Fruit fly (Drosophila melanogaster): ENCODE results near the gene CG3402.

Gene CG3402

dm6 chr3L:640324-640974 is 12.2 kb downstream of the CG3402 start (continued):
- peak; percentile 83 for TF ChIP-seq ATbp (GFP tag; optimal IDR thresholded peaks at IDR 0.05)
- 0 out of 2 replicates have a peak, but pooled peaks have one; percentile 15 for TF ChIP-seq NFAT (GFP tag; IDR thresholded peaks at IDR 0.05)
- no peak for TF ChIP-seq knrl (GFP tag; IDR thresholded peaks at IDR 0.05; ENCODE audit: partially characterized antibody)
- peak; percentile 85 for TF ChIP-seq CG15269 (tag; optimal IDR thresholded peaks at IDR 0.05)
- TF ChIP-seq Doc3 (GFP tag; IDR thresholded peaks at IDR 0.05; ENCODE audit: partially characterized antibody), result no peak
- peak in 1 of 2 experiments; percentile 37 for TF ChIP-seq Hr78 (GFP tag; optimal IDR thresholded peaks at IDR 0.05)
- no peak for TF ChIP-seq zen2 (GFP tag; IDR thresholded peaks at IDR 0.05; ENCODE audit: partially characterized antibody)
- peak; percentile 74 for TF ChIP-seq CG33213 (GFP tag; optimal IDR thresholded peaks at IDR 0.05)
- peak; percentile 56 for TF ChIP-seq H2.0 (GFP tag; IDR thresholded peaks at IDR 0.05)
- peak; percentile 76 for TF ChIP-seq Atf-2 (GFP tag; optimal IDR thresholded peaks at IDR 0.05)
- TF ChIP-seq CG4328 (GFP tag; optimal IDR thresholded peaks at IDR 0.05), result peak; percentile 80
- TF ChIP-seq scrt (GFP tag; optimal IDR thresholded peaks at IDR 0.05), result peak; percentile 65
- TF ChIP-seq en (GFP tag; optimal IDR thresholded peaks at IDR 0.05), result peak; percentile 74
- peak; percentile 92 for TF ChIP-seq CG2712 (tag; optimal IDR thresholded peaks at IDR 0.05)
- TF ChIP-seq CG12659 (GFP tag; optimal IDR thresholded peaks at IDR 0.05), result peak; percentile 81
- peak; percentile 86 for TF ChIP-seq CG30403 (GFP tag; optimal IDR thresholded peaks at IDR 0.05)
- peak; percentile 68 for TF ChIP-seq CG12942 (GFP tag; optimal IDR thresholded peaks at IDR 0.05)
- peak; percentile 88 for TF ChIP-seq CG1603 (tag; optimal IDR thresholded peaks at IDR 0.05)
- TF ChIP-seq dm (GFP tag; optimal IDR thresholded peaks at IDR 0.05), result peak; percentile 74
- peak; percentile 56 for TF ChIP-seq HLH54F (GFP tag; optimal IDR thresholded peaks at IDR 0.05)
- no peak for TF ChIP-seq bigmax (GFP tag; optimal IDR thresholded peaks at IDR 0.05)
- TF ChIP-seq CG1792 (GFP tag; optimal IDR thresholded peaks at IDR 0.05), result peak; percentile 72
- no peak for TF ChIP-seq B-H2 (GFP tag; optimal IDR thresholded peaks at IDR 0.05)
- peak; percentile 82 for TF ChIP-seq Sox100B (GFP tag; optimal IDR thresholded peaks at IDR 0.05)
- no peak for TF ChIP-seq Hr39 (optimal IDR thresholded peaks at IDR 0.05)
- no peak for TF ChIP-seq chinmo (GFP tag; IDR thresholded peaks at IDR 0.05; ENCODE audit: partially characterized antibody)
- TF ChIP-seq vfl (GFP tag; optimal IDR thresholded peaks at IDR 0.05), result no peak
- TF ChIP-seq zen (tag; optimal IDR thresholded peaks at IDR 0.05), result peak; percentile 94
- peak; percentile 75; the same call in 2 of the 3 replicates for TF ChIP-seq ase (GFP tag; IDR thresholded peaks at IDR 0.05)
- peak; percentile 47; the same call in 1 of the 2 replicates for TF ChIP-seq bowl (GFP tag; IDR thresholded peaks at IDR 0.05)
- TF ChIP-seq kay (GFP tag; optimal IDR thresholded peaks at IDR 0.05), result peak; percentile 63
- TF ChIP-seq Poxn (GFP tag; IDR thresholded peaks at IDR 0.05), result no peak
- peak; percentile 80 for TF ChIP-seq CG10462 (GFP tag; optimal IDR thresholded peaks at IDR 0.05)
- peak; percentile 95 for TF ChIP-seq CG10979 (tag; optimal IDR thresholded peaks at IDR 0.05)
- TF ChIP-seq Dref (GFP tag; IDR thresholded peaks at IDR 0.05), result no peak
- TF ChIP-seq dimm (GFP tag; IDR thresholded peaks at IDR 0.05), result peak; percentile 27; the same call in 1 of the 2 replicates
- TF ChIP-seq CG7963 (GFP tag; IDR thresholded peaks at IDR 0.05; ENCODE audit: partially characterized antibody), result no peak
- TF ChIP-seq CG3726 (GFP tag; IDR thresholded peaks at IDR 0.05), result peak; percentile 59; the same call in 1 of the 3 replicates
- TF ChIP-seq CG17568 (GFP tag; optimal IDR thresholded peaks at IDR 0.05), result peak; percentile 82
- TF ChIP-seq CG31365 (tag; optimal IDR thresholded peaks at IDR 0.05), result peak; percentile 7
- peak; percentile 80 for TF ChIP-seq bcd (GFP tag; optimal IDR thresholded peaks at IDR 0.05)
- peak; percentile 77 for TF ChIP-seq Sox102F (GFP tag; optimal IDR thresholded peaks at IDR 0.05)
- no peak for TF ChIP-seq CG11085 (GFP tag; IDR thresholded peaks at IDR 0.05)
- TF ChIP-seq CG8089 (GFP tag; optimal IDR thresholded peaks at IDR 0.05), result peak; percentile 80
- peak; percentile 38 for TF ChIP-seq CrebB (tag; optimal IDR thresholded peaks at IDR 0.05)
- no peak for TF ChIP-seq Deaf1 (tag; optimal IDR thresholded peaks at IDR 0.05)
- peak; percentile 76 for TF ChIP-seq TFAM (GFP tag; optimal IDR thresholded peaks at IDR 0.05)
- no peak for TF ChIP-seq hbn (GFP tag; IDR thresholded peaks at IDR 0.05; ENCODE audit: partially characterized antibody)
- TF ChIP-seq fu2 (GFP tag; optimal IDR thresholded peaks at IDR 0.05), result peak; percentile 74

Measured in whole organism, embryonic.